Fruit fly (Drosophila melanogaster): ENCODE results near the gene Arglu1.

Gene Arglu1

dm6 chr2L:9984078-9984772, 46.3 kb upstream of the Arglu1 start, which contains the start of gene bib (continued):
- TF ChIP-seq Stat92E (GFP tag; optimal IDR thresholded peaks at IDR 0.05) (peak in 1 of 3 experiments; percentile 80), CG12071 (GFP tag; optimal IDR thresholded peaks at IDR 0.05) (no peak), Ets97D (GFP tag; optimal IDR thresholded peaks at IDR 0.05) (peak; percentile 30), CG14965 (GFP tag; optimal IDR thresholded peaks at IDR 0.05; ENCODE audit: borderline replicate concordance) (no peak), ac (GFP tag; optimal IDR thresholded peaks at IDR 0.05) (peak; percentile 81), Trl (optimal IDR thresholded peaks at IDR 0.05) (no peak), Trl (GFP tag; optimal IDR thresholded peaks at IDR 0.05) (peak; percentile 24), Dp (GFP tag; optimal IDR thresholded peaks at IDR 0.05) (no peak), CG14860 (GFP tag; IDR thresholded peaks at IDR 0.05; ENCODE audit: partially characterized antibody) (no peak), her (GFP tag; optimal IDR thresholded peaks at IDR 0.05) (no peak), CG2116 (GFP tag; optimal IDR thresholded peaks at IDR 0.05) (peak; percentile 71), Scr (GFP tag; IDR thresholded peaks at IDR 0.05; ENCODE audit: partially characterized antibody) (peak; percentile 22; the same call in 1 of the 2 replicates), grn (GFP tag; optimal IDR thresholded peaks at IDR 0.05) (peak; percentile 46), Deaf1 (tag; optimal IDR thresholded peaks at IDR 0.05) (peak; percentile 74), toy (GFP tag; IDR thresholded peaks at IDR 0.05) (no peak), CG1647 (GFP tag; optimal IDR thresholded peaks at IDR 0.05) (no peak), CG2678 (tag; optimal IDR thresholded peaks at IDR 0.05) (peak; percentile 90), ara (GFP tag; IDR thresholded peaks at IDR 0.05) (peak; percentile 63), CG17328 (GFP tag; IDR thresholded peaks at IDR 0.05) (peak; percentile 69), CG10267 (tag; optimal IDR thresholded peaks at IDR 0.05) (peak; percentile 89), CG10366 (GFP tag; IDR thresholded peaks at IDR 0.05) (peak; percentile 57; the same call in 1 of the 2 replicates), CG30431 (GFP tag; optimal IDR thresholded peaks at IDR 0.05) (peak; percentile 82), CG3847 (GFP tag; IDR thresholded peaks at IDR 0.05) (no peak), usp (GFP tag; optimal IDR thresholded peaks at IDR 0.05) (no peak), HmgZ (tag; optimal IDR thresholded peaks at IDR 0.05) (peak; percentile 27), CG32532 (GFP tag; IDR thresholded peaks at IDR 0.05) (peak; percentile 66; the same call in 1 of the 2 replicates), bcd (GFP tag; optimal IDR thresholded peaks at IDR 0.05) (peak; percentile 86), CTCF (GFP tag; optimal IDR thresholded peaks at IDR 0.05) (peak; percentile 31), B-H2 (GFP tag; optimal IDR thresholded peaks at IDR 0.05) (no peak), CG12236 (GFP tag; optimal IDR thresholded peaks at IDR 0.05) (no peak), ato (GFP tag; IDR thresholded peaks at IDR 0.05; ENCODE audit: partially characterized antibody) (no peak), CG4424 (GFP tag; optimal IDR thresholded peaks at IDR 0.05) (peak; percentile 90), Atf3 (GFP tag; optimal IDR thresholded peaks at IDR 0.05) (no peak), Abd-B (GFP tag; optimal IDR thresholded peaks at IDR 0.05) (peak; percentile 76), CG2129 (GFP tag; IDR thresholded peaks at IDR 0.05; ENCODE audit: partially characterized antibody) (no peak), CG5180 (GFP tag; optimal IDR thresholded peaks at IDR 0.05) (peak; percentile 96), sisA (GFP tag; IDR thresholded peaks at IDR 0.05) (peak; percentile 51), CG8944 (GFP tag; optimal IDR thresholded peaks at IDR 0.05) (no peak), CG6254 (GFP tag; optimal IDR thresholded peaks at IDR 0.05) (peak; percentile 85), CG12219 (GFP tag; optimal IDR thresholded peaks at IDR 0.05) (peak; percentile 65), CG3163 (GFP tag; optimal IDR thresholded peaks at IDR 0.05) (no peak), CG7745 (tag; optimal IDR thresholded peaks at IDR 0.05) (no peak), CG17568 (GFP tag; optimal IDR thresholded peaks at IDR 0.05) (peak; percentile 66), CG15479 (GFP tag; optimal IDR thresholded peaks at IDR 0.05) (peak; percentile 80), CG10147 (GFP tag; optimal IDR thresholded peaks at IDR 0.05) (peak; percentile 74), stwl (tag; optimal IDR thresholded peaks at IDR 0.05) (peak; percentile 46), dm (GFP tag; optimal IDR thresholded peaks at IDR 0.05) (no peak), crp (GFP tag; optimal IDR thresholded peaks at IDR 0.05) (peak in 1 of 2 experiments; percentile 38), CG2875 (GFP tag; optimal IDR thresholded peaks at IDR 0.05) (peak; percentile 88)
